Worm (Caenorhabditis elegans): ENCODE results near the gene R02D5.8.

Gene R02D5.8

ce11 chrV:14505745-14506214 is 13.4 kb downstream of the R02D5.8 start (continued):
- TF ChIP-seq ctbp-1 (GFP tag; IDR thresholded peaks at IDR 0.05) (no peak), spr-1 (tag; optimal IDR thresholded peaks at IDR 0.05) (peak; percentile 69), ceh-62 (tag; optimal IDR thresholded peaks at IDR 0.05) (no peak), dmd-8 (GFP tag; IDR thresholded peaks at IDR 0.05) (no peak), mes-2 (tag; optimal IDR thresholded peaks at IDR 0.05; ENCODE audit: poor library complexity, severe bottlenecking) (peak; percentile 34)

ce11 chrV:14504774-14505173 is 14.4 kb downstream of the R02D5.8 start:
- TF ChIP-seq mxl-3 (GFP tag; optimal IDR thresholded peaks at IDR 0.05): peak; percentile 30
- TF ChIP-seq ces-1 (GFP tag; optimal IDR thresholded peaks at IDR 0.05): no peak
- TF ChIP-seq nhr-102 (tag; optimal IDR thresholded peaks at IDR 0.05): no peak
- no peak for TF ChIP-seq Y105C5A.15 (GFP tag; IDR thresholded peaks at IDR 0.05)
- peak; percentile 6 for TF ChIP-seq hlh-11 (tag; optimal IDR thresholded peaks at IDR 0.05)
- TF ChIP-seq zip-2 (tag; optimal IDR thresholded peaks at IDR 0.05): no peak
- no peak for TF ChIP-seq ceh-62 (tag; optimal IDR thresholded peaks at IDR 0.05)
- no peak for TF ChIP-seq daf-19 (GFP tag; conservative IDR thresholded peaks at IDR 0.05)
- peak; percentile 14 for TF ChIP-seq nhr-28 (tag; optimal IDR thresholded peaks at IDR 0.05)
- no peak for TF ChIP-seq lir-3 (tag; optimal IDR thresholded peaks at IDR 0.05)
- no peak for TF ChIP-seq set-16 (GFP tag; IDR thresholded peaks at IDR 0.05)
- TF ChIP-seq mep-1 (tag; optimal IDR thresholded peaks at IDR 0.05): peak; percentile 23
- TF ChIP-seq dmd-6 (GFP tag; IDR thresholded peaks at IDR 0.05): peak; percentile 27; the same call in 1 of the 2 replicates
- TF ChIP-seq dmd-8 (GFP tag; IDR thresholded peaks at IDR 0.05): no peak

ce11 chrV:14504120-14504519 is 15.0 kb downstream of the R02D5.8 start:
- no peak for TF ChIP-seq daf-16 (GFP tag; optimal IDR thresholded peaks at IDR 0.05)
- peak; percentile 60 for TF ChIP-seq daf-16 (tag; optimal IDR thresholded peaks at IDR 0.05)
- TF ChIP-seq ceh-32 (tag; optimal IDR thresholded peaks at IDR 0.05; ENCODE audit: poor library complexity): no peak
- peak; percentile 87 for TF ChIP-seq aha-1 (tag)
- TF ChIP-seq nhr-6 (tag; optimal IDR thresholded peaks at IDR 0.05): peak; percentile 23

ce11 chrV:14503065-14503464 is 16.1 kb downstream of the R02D5.8 start:
- TF ChIP-seq duxl-1 (tag; optimal IDR thresholded peaks at IDR 0.05; ENCODE audit: poor library complexity) (no peak), dmd-6 (GFP tag; IDR thresholded peaks at IDR 0.05) (peak; percentile 50; the same call in 1 of the 2 replicates), ceh-62 (tag; optimal IDR thresholded peaks at IDR 0.05) (no peak), mes-2 (tag; optimal IDR thresholded peaks at IDR 0.05; ENCODE audit: poor library complexity, severe bottlenecking) (peak; percentile 11), ceh-44 (GFP tag; IDR thresholded peaks at IDR 0.05) (no peak), pqm-1 (tag; optimal IDR thresholded peaks at IDR 0.05) (peak; percentile 95), nhr-77 (tag; optimal IDR thresholded peaks at IDR 0.05) (peak; percentile 68), aha-1 (tag) (peak; percentile 94), hlh-30 (tag; optimal IDR thresholded peaks at IDR 0.05; ENCODE audit: insufficient read depth) (peak; percentile 44), mdl-1 (tag; optimal IDR thresholded peaks at IDR 0.05) (peak in 1 of 2 experiments; percentile 38), mep-1 (tag; optimal IDR thresholded peaks at IDR 0.05) (peak; percentile 30), zag-1 (tag; optimal IDR thresholded peaks at IDR 0.05) (no peak), dve-1 (tag; optimal IDR thresholded peaks at IDR 0.05; ENCODE audit: insufficient read depth) (peak; percentile 51), fos-1 (tag; optimal IDR thresholded peaks at IDR 0.05) (no peak), nhr-25 (tag; optimal IDR thresholded peaks at IDR 0.05; ENCODE audit: borderline replicate concordance, insufficient read depth) (no peak), nhr-6 (tag; optimal IDR thresholded peaks at IDR 0.05) (peak; percentile 76), hif-1 (tag; optimal IDR thresholded peaks at IDR 0.05) (no peak), daf-16 (GFP tag; optimal IDR thresholded peaks at IDR 0.05) (no peak), daf-16 (tag; optimal IDR thresholded peaks at IDR 0.05) (peak; percentile 78), nhr-28 (tag; optimal IDR thresholded peaks at IDR 0.05) (peak; percentile 96), unc-39 (tag; optimal IDR thresholded peaks at IDR 0.05) (no peak), nhr-111 (GFP tag; optimal IDR thresholded peaks at IDR 0.05) (no peak), mxl-3 (GFP tag; optimal IDR thresholded peaks at IDR 0.05) (peak; percentile 1), snpc-1.2 (GFP tag; IDR thresholded peaks at IDR 0.05) (no peak), tra-1 (GFP tag; IDR thresholded peaks at IDR 0.05) (0 out of 2 replicates have a peak, but pooled peaks have one; percentile 22), fkh-10 (GFP tag; optimal IDR thresholded peaks at IDR 0.05) (no peak), hlh-11 (tag; optimal IDR thresholded peaks at IDR 0.05) (peak; percentile 75)

Data from whole organism, L4 larva.